Worm (Caenorhabditis elegans) whole organism, L4 larva: ENCODE measurements around the gene zgpa-1.
A peak's percentile ranks its signal among the peaks of the same experiment; 100 is the strongest.

ENCODE experiments used
- Y48G9A.11 ChIP-seq: fragments of 200-800 bp; sonication (Bioruptor generic); IDR thresholded peaks from 2 replicates; pipeline ENCODE4 v1.3.6; 2022; ENCODE audit warnings: missing genetic modification reagents, missing genetic modification characterization, missing compliant biosample characterization
- ZK546.5 ChIP-seq, 2 experiments: sonication (generic microtip); optimal IDR thresholded peaks; 2 replicates each; lab custom pipeline; 2017; ENCODE audit warnings: missing biosample characterization in 2 of 2, missing genetic modification characterization in 2 of 2
- aly-2 ChIP-seq: sonication (generic microtip); optimal IDR thresholded peaks from 2 replicates; lab custom pipeline; 2018; ENCODE audit warnings: missing biosample characterization, missing genetic modification characterization
- ama-1 ChIP-seq: fragments of 150-350 bp; optimal IDR thresholded peaks from 2 replicates; lab custom pipeline; 2014; ENCODE audit warnings: inconsistent platforms, mixed read lengths
- arid-1 ChIP-seq: fragments of 200-800 bp; sonication (Bioruptor generic); conservative IDR thresholded peaks from 2 replicates; pipeline ENCODE4 v1.3.6; 2022; ENCODE audit warnings: missing genetic modification reagents, missing genetic modification characterization, missing compliant biosample characterization
- ceh-32 ChIP-seq: sonication (generic microtip); optimal IDR thresholded peaks from 2 replicates; lab custom pipeline; 2016; ENCODE audit warnings: mild to moderate bottlenecking, missing genetic modification characterization, missing compliant biosample characterization; ENCODE audit not compliant: poor library complexity
- ceh-62 ChIP-seq: sonication (generic microtip); optimal IDR thresholded peaks from 2 replicates; lab custom pipeline; 2017; ENCODE audit warnings: missing biosample characterization, missing genetic modification characterization
- cey-2 ChIP-seq: sonication (generic microtip); optimal IDR thresholded peaks from 3 replicates; lab custom pipeline; 2017; ENCODE audit warnings: missing genetic modification characterization, mild to moderate bottlenecking, missing compliant biosample characterization, antibody characterized with exemption, borderline replicate concordance; ENCODE audit not compliant: insufficient read depth
- ctbp-1 ChIP-seq: fragments of 200-800 bp; sonication (Bioruptor generic); IDR thresholded peaks from 2 replicates; pipeline ENCODE4 v1.3.6; 2022; ENCODE audit warnings: missing genetic modification reagents, missing genetic modification characterization, missing compliant biosample characterization
- daf-16 ChIP-seq, 3 experiments: sonication (generic microtip); optimal IDR thresholded peaks; 2 replicates each; lab custom pipeline; 2016 to 2017; ENCODE audit warnings: missing genetic modification characterization in 3 of 3, missing genetic modification reagents in 3 of 3, mild to moderate bottlenecking in 2 of 3, missing compliant biosample characterization in 2 of 3, missing biosample characterization in 1 of 3, moderate library complexity in 1 of 3
- daf-19 ChIP-seq: fragments of 200-800 bp; sonication (Bioruptor generic); conservative IDR thresholded peaks from 2 replicates; pipeline ENCODE4 v1.3.6; 2022; ENCODE audit warnings: missing genetic modification characterization, missing compliant biosample characterization
- dmd-8 ChIP-seq: fragments of 200-800 bp; sonication (Bioruptor generic); IDR thresholded peaks from 2 replicates; pipeline ENCODE4 v1.3.6; 2022; ENCODE audit warnings: missing genetic modification characterization, missing compliant biosample characterization
- dmd-9 ChIP-seq: fragments of 200-800 bp; sonication (Bioruptor generic); IDR thresholded peaks from 2 replicates; pipeline ENCODE4 v1.3.6; 2022; ENCODE audit warnings: missing genetic modification reagents, missing genetic modification characterization, missing compliant biosample characterization
- duxl-1 ChIP-seq: sonication (generic microtip); optimal IDR thresholded peaks from 2 replicates; lab custom pipeline; 2016; ENCODE audit warnings: mild to moderate bottlenecking, missing genetic modification characterization, moderate library complexity, missing compliant biosample characterization; ENCODE audit not compliant: poor library complexity
- fkh-10 ChIP-seq: fragments of 150-350 bp; optimal IDR thresholded peaks from 2 replicates; lab custom pipeline; 2014; ENCODE audit warnings: missing biosample characterization, missing genetic modification reagents, missing genetic modification characterization
- fos-1 ChIP-seq: fragments of 150-350 bp; optimal IDR thresholded peaks from 2 replicates; lab custom pipeline; 2014; ENCODE audit warnings: missing biosample characterization, missing genetic modification characterization
- gei-8 ChIP-seq: fragments of 200-800 bp; sonication (Bioruptor generic); optimal IDR thresholded peaks from 2 replicates; lab custom pipeline; 2018; ENCODE audit warnings: mild to moderate bottlenecking, missing genetic modification characterization, missing compliant biosample characterization
- hlh-11 ChIP-seq: fragments of 200-800 bp; sonication (Bioruptor generic); optimal IDR thresholded peaks from 2 replicates; lab custom pipeline; 2018; ENCODE audit warnings: mild to moderate bottlenecking, missing genetic modification characterization, missing compliant biosample characterization
- hlh-30 ChIP-seq: sonication (generic microtip); optimal IDR thresholded peaks from 2 replicates; lab custom pipeline; 2017; ENCODE audit warnings: antibody characterized with exemption, mild to moderate bottlenecking, missing genetic modification characterization, missing compliant biosample characterization; ENCODE audit not compliant: insufficient read depth
- jun-1 ChIP-seq: fragments of 150-350 bp; optimal IDR thresholded peaks from 2 replicates; lab custom pipeline; 2014; ENCODE audit warnings: missing biosample characterization, missing genetic modification reagents, missing genetic modification characterization
- lim-7 ChIP-seq: fragments of 200-800 bp; sonication (Bioruptor generic); IDR thresholded peaks from 2 replicates; pipeline ENCODE4 v1.3.6; 2022; ENCODE audit warnings: missing genetic modification characterization, missing compliant biosample characterization
- lin-1 ChIP-seq: fragments of 200-800 bp; sonication (Bioruptor generic); IDR thresholded peaks from 2 replicates; pipeline ENCODE4 v1.3.6; 2022; ENCODE audit warnings: missing genetic modification reagents, missing genetic modification characterization, missing compliant biosample characterization
- lin-38 ChIP-seq: fragments of 200-800 bp; sonication (Bioruptor generic); IDR thresholded peaks from 2 replicates; pipeline ENCODE4 v1.3.6; 2022; ENCODE audit warnings: missing genetic modification reagents, missing genetic modification characterization, missing compliant biosample characterization
- lin-39 ChIP-seq: fragments of 150-350 bp; optimal IDR thresholded peaks from 2 replicates; lab custom pipeline; 2014; ENCODE audit warnings: missing biosample characterization, missing genetic modification reagents, missing genetic modification characterization
- lir-3 ChIP-seq: sonication (generic microtip); optimal IDR thresholded peaks from 2 replicates; lab custom pipeline; 2016; ENCODE audit warnings: mild to moderate bottlenecking, missing genetic modification characterization, missing compliant biosample characterization
- lsy-2 ChIP-seq, 2 experiments: fragments of 150-350 bp in 1 of 2; sonication (generic microtip) in 1 of 2; optimal IDR thresholded peaks; 2 replicates each; lab custom pipeline; 2014 to 2017; ENCODE audit warnings: missing biosample characterization in 2 of 2, missing genetic modification characterization in 2 of 2
- madf-9 ChIP-seq: fragments of 200-800 bp; sonication (Bioruptor generic); conservative IDR thresholded peaks from 2 replicates; pipeline ENCODE4 v1.3.6; 2022; ENCODE audit warnings: missing genetic modification reagents, missing genetic modification characterization, missing compliant biosample characterization
- mep-1 ChIP-seq: fragments of 150-350 bp; sonication (generic microtip); optimal IDR thresholded peaks from 3 replicates; lab custom pipeline; 2014; ENCODE audit warnings: missing biosample characterization, missing genetic modification characterization
- nhr-237 ChIP-seq: sonication (generic microtip); optimal IDR thresholded peaks from 2 replicates; lab custom pipeline; 2017; ENCODE audit warnings: missing biosample characterization, missing genetic modification characterization
- nhr-25 ChIP-seq: sonication (generic microtip); optimal IDR thresholded peaks from 2 replicates; lab custom pipeline; 2017; ENCODE audit warnings: missing genetic modification characterization, mild to moderate bottlenecking, missing compliant biosample characterization, antibody characterized with exemption, moderate library complexity, borderline replicate concordance; ENCODE audit not compliant: insufficient read depth
- nhr-28 ChIP-seq: fragments of 150-350 bp; optimal IDR thresholded peaks from 2 replicates; lab custom pipeline; 2014; ENCODE audit warnings: missing biosample characterization, missing genetic modification characterization
- nhr-42 ChIP-seq: fragments of 200-800 bp; sonication (Bioruptor generic); IDR thresholded peaks from 2 replicates; pipeline ENCODE4 v1.3.6; 2022; ENCODE audit warnings: missing genetic modification characterization, missing compliant biosample characterization
- nhr-48 ChIP-seq: sonication (generic microtip); optimal IDR thresholded peaks from 2 replicates; lab custom pipeline; 2016; ENCODE audit warnings: mild to moderate bottlenecking, missing genetic modification characterization, missing compliant biosample characterization
- nhr-6 ChIP-seq: fragments of 150-350 bp; optimal IDR thresholded peaks from 2 replicates; lab custom pipeline; 2014; ENCODE audit warnings: missing biosample characterization, missing genetic modification characterization
- pha-4 ChIP-seq, 2 experiments: fragments of 150-350 bp in 1 of 2; fragments of 200-800 bp in 1 of 2; sonication (Bioruptor generic) in 1 of 2; IDR thresholded peaks in 1 of 2; optimal IDR thresholded peaks in 1 of 2; 2 replicates each; pipeline versions ENCODE4 v1.3.6 to Lab custom; 2014 to 2022; ENCODE audit warnings: missing genetic modification characterization in 2 of 2, missing genetic modification reagents in 2 of 2, missing biosample characterization in 1 of 2, missing compliant biosample characterization in 1 of 2
- php-3 ChIP-seq: fragments of 200-800 bp; sonication (Bioruptor generic); IDR thresholded peaks from 2 replicates; pipeline ENCODE4 v1.3.6; 2022; ENCODE audit warnings: missing genetic modification reagents, missing genetic modification characterization, missing compliant biosample characterization
- rbr-2 ChIP-seq: sonication (generic microtip); optimal IDR thresholded peaks from 2 replicates; lab custom pipeline; 2016; ENCODE audit warnings: missing genotype, missing genetic modification characterization, missing compliant biosample characterization
- saeg-2 ChIP-seq: fragments of 200-800 bp; sonication (Bioruptor generic); IDR thresholded peaks from 2 replicates; pipeline ENCODE4 v1.3.6; 2022; ENCODE audit warnings: missing genetic modification reagents, missing genetic modification characterization, missing compliant biosample characterization
- spr-1 ChIP-seq: sonication (generic microtip); optimal IDR thresholded peaks from 2 replicates; lab custom pipeline; 2016; ENCODE audit warnings: mild to moderate bottlenecking, missing genetic modification characterization, missing compliant biosample characterization
- spr-3 ChIP-seq: fragments of 200-800 bp; sonication (Bioruptor generic); optimal IDR thresholded peaks from 2 replicates; lab custom pipeline; 2018; ENCODE audit warnings: mild to moderate bottlenecking, missing genetic modification characterization, missing compliant biosample characterization
- tra-1 ChIP-seq: fragments of 200-800 bp; sonication (Bioruptor generic); IDR thresholded peaks from 2 replicates; pipeline ENCODE4 v1.3.6; 2022; ENCODE audit warnings: missing genetic modification reagents, missing genetic modification characterization, missing compliant biosample characterization
- zfp-2 ChIP-seq: sonication (generic microtip); optimal IDR thresholded peaks from 2 replicates; lab custom pipeline; 2016; ENCODE audit warnings: mild to moderate bottlenecking, missing genetic modification characterization, missing compliant biosample characterization
- zfp-3 ChIP-seq: fragments of 200-800 bp; sonication (Bioruptor generic); conservative IDR thresholded peaks from 2 replicates; pipeline ENCODE4 v1.3.6; 2022; ENCODE audit warnings: missing genetic modification reagents, missing genetic modification characterization, missing compliant biosample characterization
- zip-2 ChIP-seq: fragments of 150-350 bp; optimal IDR thresholded peaks from 2 replicates; lab custom pipeline; 2014; ENCODE audit warnings: missing biosample characterization, missing genetic modification characterization
- ztf-7 ChIP-seq: fragments of 150-350 bp; optimal IDR thresholded peaks from 2 replicates; lab custom pipeline; 2014; ENCODE audit warnings: missing biosample characterization, missing genetic modification characterization

Gene zgpa-1

DNA sequence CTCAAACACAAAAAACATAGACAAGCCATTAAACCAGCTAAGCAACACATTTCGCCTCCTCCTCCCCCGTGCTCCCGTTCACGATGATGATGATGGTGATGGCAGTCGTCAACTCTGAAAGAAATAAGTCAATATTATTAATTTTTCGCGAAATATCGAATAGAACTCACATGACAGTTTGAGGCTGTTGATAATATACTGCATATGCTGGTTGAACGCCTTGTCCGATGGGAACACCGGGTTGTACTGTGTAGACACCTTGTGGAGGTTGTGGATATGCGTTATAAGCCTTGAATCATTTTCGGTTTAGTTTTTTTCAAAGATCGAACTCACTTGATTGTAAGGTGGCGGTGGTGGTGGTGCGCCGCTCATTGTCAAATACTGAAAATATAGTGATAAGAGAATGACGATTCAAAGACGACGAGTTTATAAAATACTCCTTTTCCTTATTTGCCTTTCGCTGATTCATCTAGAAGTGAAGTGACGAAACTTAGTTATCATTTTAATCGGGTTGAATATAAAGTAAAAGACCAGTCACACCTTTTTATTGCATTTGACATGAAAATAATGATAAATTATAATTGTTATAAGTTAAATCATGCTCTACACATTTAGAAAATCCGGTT, 20.7 kb downstream of the zgpa-1 start, which contains the start of gene C33H5.13 (continued):
- TF ChIP-seq spr-3 (GFP tag; lab: Kevin White, UChicago) (no peak), daf-19 (GFP tag; lab: Robert Waterston, UW) (no peak)

DNA sequence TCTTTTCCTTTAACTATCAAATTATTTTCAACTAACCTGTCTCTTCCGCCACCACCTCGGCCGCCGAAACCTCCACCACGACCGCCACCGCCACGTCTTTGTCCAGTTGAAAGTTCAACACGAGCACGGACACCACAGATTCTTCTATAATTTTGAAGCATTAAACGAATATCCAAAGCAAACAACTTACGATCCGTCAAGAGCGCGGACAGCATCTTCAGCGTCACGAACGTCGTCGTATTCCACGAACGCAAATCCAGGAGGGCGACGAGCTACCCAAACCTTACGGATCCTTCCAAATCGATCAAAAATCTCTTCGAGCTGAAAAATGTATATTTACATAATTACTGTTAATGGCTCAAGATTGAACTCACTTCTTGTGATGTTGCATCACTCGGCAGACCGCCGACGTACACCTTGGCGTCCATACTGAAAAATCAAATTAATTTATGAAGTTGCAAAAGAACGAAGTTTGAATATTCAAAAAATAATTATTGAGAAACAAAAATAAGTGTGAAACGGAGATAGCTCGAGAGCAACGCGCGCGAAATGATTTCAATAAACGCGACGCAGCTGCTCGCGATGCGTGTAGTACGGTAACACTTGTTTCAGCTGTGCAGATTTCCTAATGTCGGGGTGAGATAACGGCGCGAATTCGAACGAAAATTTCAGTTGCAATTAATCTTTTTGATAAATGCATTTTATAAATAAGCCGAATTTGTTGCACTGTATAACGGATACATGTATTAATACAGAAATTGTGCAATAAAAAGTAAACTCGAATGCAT, 21.6 kb downstream of the zgpa-1 start, which contains the start of gene rsp-6:
TSS of gene rsp-6 (minus strand) at position 429 of the 788 bp plus-strand sequence.
- no peak for TF ChIP-seq fos-1 (tag; lab: Kevin White, UChicago)
- TF ChIP-seq hlh-11 (tag; lab: Kevin White, UChicago), result peak; percentile 90
- no peak for TF ChIP-seq zip-2 (tag; lab: Kevin White, UChicago)
- peak in 1 of 2 experiments; percentile 1 for TF ChIP-seq daf-16 (GFP tag; optimal IDR thresholded peaks at IDR 0.05; lab: Kevin White, UChicago)
- peak; percentile 77 for TF ChIP-seq daf-16 (tag; optimal IDR thresholded peaks at IDR 0.05; lab: Kevin White, UChicago)
- TF ChIP-seq ceh-62 (tag; lab: Kevin White, UChicago), result no peak
- no peak for TF ChIP-seq dmd-9 (GFP tag; lab: Robert Waterston, UW)
- TF ChIP-seq duxl-1 (tag; lab: Kevin White, UChicago), result peak; percentile 44
- 0 out of 2 replicates have a peak, but pooled peaks have one; percentile 33 for TF ChIP-seq zfp-3 (GFP tag; lab: Robert Waterston, UW)
- TF ChIP-seq lim-7 (GFP tag; lab: Robert Waterston, UW), result no peak
- TF ChIP-seq aly-2, result no peak
- peak; percentile 73 for TF ChIP-seq ama-1
- peak; percentile 61 for TF ChIP-seq pha-4 (GFP tag; IDR thresholded peaks at IDR 0.05; lab: Robert Waterston, UW)
- TF ChIP-seq pha-4 (tag; optimal IDR thresholded peaks at IDR 0.05; lab: Kevin White, UChicago), result peak; percentile 43
- TF ChIP-seq dmd-8, result no peak
- no peak for TF ChIP-seq daf-19 (GFP tag; lab: Robert Waterston, UW)
- TF ChIP-seq ceh-32, result no peak
- TF ChIP-seq arid-1 (GFP tag; lab: Robert Waterston, UW), result peak; percentile 69
- TF ChIP-seq nhr-42 (GFP tag; lab: Robert Waterston, UW), result no peak
- no peak for TF ChIP-seq ztf-7
- peak; percentile 85 for TF ChIP-seq rbr-2 (tag; lab: Kevin White, UChicago)
- TF ChIP-seq php-3 (GFP tag; lab: Robert Waterston, UW), result no peak
- peak; percentile 81 for TF ChIP-seq nhr-6 (tag; lab: Kevin White, UChicago)
- peak; percentile 15 for TF ChIP-seq jun-1 (tag; lab: Kevin White, UChicago)
- peak; percentile 50 for TF ChIP-seq fkh-10 (GFP tag; lab: Kevin White, UChicago)
- TF ChIP-seq nhr-48, result peak; percentile 16
- TF ChIP-seq gei-8 (GFP tag; lab: Kevin White, UChicago), result no peak
- peak; percentile 97 to 99 for TF ChIP-seq lsy-2 (tag; optimal IDR thresholded peaks at IDR 0.05; lab: Kevin White, UChicago)
- TF ChIP-seq nhr-25, result peak; percentile 29
- TF ChIP-seq ctbp-1 (GFP tag; lab: Robert Waterston, UW), result peak; percentile 41; the same call in 1 of the 2 replicates
- TF ChIP-seq madf-9 (GFP tag; lab: Robert Waterston, UW), result peak; percentile 72
- TF ChIP-seq tra-1 (GFP tag; lab: Robert Waterston, UW), result no peak
- TF ChIP-seq lir-3, result no peak
- no peak for TF ChIP-seq lin-39 (tag; lab: Kevin White, UChicago)
- peak; percentile 16 for TF ChIP-seq zfp-2 (tag; lab: Kevin White, UChicago)
- TF ChIP-seq ZK546.5 (tag; optimal IDR thresholded peaks at IDR 0.05; lab: Kevin White, UChicago), result no peak
- TF ChIP-seq nhr-28 (tag; lab: Kevin White, UChicago), result peak; percentile 60
- peak; percentile 84 for TF ChIP-seq hlh-30
- TF ChIP-seq mep-1, result peak; percentile 91
- no peak for TF ChIP-seq spr-1
- TF ChIP-seq saeg-2 (GFP tag; lab: Robert Waterston, UW), result no peak
- peak; percentile 86 for TF ChIP-seq lin-38 (GFP tag; lab: Robert Waterston, UW)
- TF ChIP-seq cey-2 (tag; lab: Kevin White, UChicago), result no peak
- peak; percentile 18; the same call in 1 of the 2 replicates for TF ChIP-seq Y48G9A.11
- TF ChIP-seq lin-1, result no peak
- no peak for TF ChIP-seq nhr-237 (tag; lab: Kevin White, UChicago)
